Fruit fly (Drosophila melanogaster): ENCODE measurements around the gene Sr-CIV.

Gene Sr-CIV

dm6 chr2L:3559647-3560046 is 35.8 kb upstream of the Sr-CIV start:
- TF ChIP-seq CG31441 (GFP tag; IDR thresholded peaks at IDR 0.05) (0 out of 2 replicates have a peak, but pooled peaks have one; percentile 22), CG1603 (tag; optimal IDR thresholded peaks at IDR 0.05) (peak; percentile 9), dmrt99B (tag; optimal IDR thresholded peaks at IDR 0.05) (peak; percentile 2), CG9932 (GFP tag; IDR thresholded peaks at IDR 0.05) (0 out of 2 replicates have a peak, but pooled peaks have one; percentile 7), Bdp1 (GFP tag; optimal IDR thresholded peaks at IDR 0.05) (no peak), CG15269 (tag; optimal IDR thresholded peaks at IDR 0.05) (peak; percentile 13), Sox102F (GFP tag; optimal IDR thresholded peaks at IDR 0.05) (peak; percentile 33), CG2678 (tag; optimal IDR thresholded peaks at IDR 0.05) (peak; percentile 23), disco-r (GFP tag; optimal IDR thresholded peaks at IDR 0.05) (no peak), PHDP (tag; optimal IDR thresholded peaks at IDR 0.05) (peak; percentile 45), CG8924 (tag; optimal IDR thresholded peaks at IDR 0.05) (no peak), Med (GFP tag) (peak; percentile 5), Nf-YA (GFP tag; IDR thresholded peaks at IDR 0.05) (0 out of 2 replicates have a peak, but pooled peaks have one; percentile 9), CG2712 (tag; optimal IDR thresholded peaks at IDR 0.05) (peak; percentile 27), Usf (GFP tag; optimal IDR thresholded peaks at IDR 0.05) (no peak), Side (GFP tag; optimal IDR thresholded peaks at IDR 0.05) (no peak), Hr51 (GFP tag; optimal IDR thresholded peaks at IDR 0.05) (peak in 1 of 2 experiments; percentile 21), bsh (GFP tag; optimal IDR thresholded peaks at IDR 0.05) (peak in 1 of 2 experiments; percentile 23), hkb (optimal IDR thresholded peaks at IDR 0.05) (no peak), hkb (GFP tag; IDR thresholded peaks at IDR 0.05) (0 out of 2 replicates have a peak, but pooled peaks have one; percentile 42), CG17359 (tag; optimal IDR thresholded peaks at IDR 0.05) (peak; percentile 1), vvl (GFP tag; IDR thresholded peaks at IDR 0.05) (peak; percentile 55), Hmr (GFP tag; optimal IDR thresholded peaks at IDR 0.05) (peak; percentile 2), unpg (GFP tag; optimal IDR thresholded peaks at IDR 0.05) (peak; percentile 31), Sox100B (GFP tag; optimal IDR thresholded peaks at IDR 0.05) (peak; percentile 3), CG18262 (tag; optimal IDR thresholded peaks at IDR 0.05) (peak; percentile 14), CG7928 (GFP tag; optimal IDR thresholded peaks at IDR 0.05) (no peak), knrl (GFP tag; IDR thresholded peaks at IDR 0.05; ENCODE audit: partially characterized antibody) (no peak), zfh2 (GFP tag; optimal IDR thresholded peaks at IDR 0.05) (no peak), tll (GFP tag; optimal IDR thresholded peaks at IDR 0.05) (no peak), Rfx (GFP tag; IDR thresholded peaks at IDR 0.05) (peak; percentile 44; the same call in 1 of the 2 replicates), pan (optimal IDR thresholded peaks at IDR 0.05) (no peak), pan (GFP tag; optimal IDR thresholded peaks at IDR 0.05 in 1 of 2, IDR thresholded peaks at IDR 0.05 in 1 of 2) (peak in 1 of 2 experiments; percentile 44), CG11695 (GFP tag; IDR thresholded peaks at IDR 0.05) (peak; percentile 57; the same call in 1 of the 3 replicates), HLH3B (GFP tag; IDR thresholded peaks at IDR 0.05) (no peak), CG12391 (tag; optimal IDR thresholded peaks at IDR 0.05) (peak; percentile 10), so (GFP tag; IDR thresholded peaks at IDR 0.05) (0 out of 3 replicates have a peak, but pooled peaks have one; percentile 33), Blimp-1 (GFP tag; optimal IDR thresholded peaks at IDR 0.05) (peak; percentile 30), gem (tag; optimal IDR thresholded peaks at IDR 0.05) (peak; percentile 50), CG34224 (GFP tag; IDR thresholded peaks at IDR 0.05; ENCODE audit: partially characterized antibody) (no peak), prd (optimal IDR thresholded peaks at IDR 0.05) (no peak), prd (GFP tag; IDR thresholded peaks at IDR 0.05) (peak; percentile 45; the same call in 2 of the 3 replicates), CG14441 (GFP tag; IDR thresholded peaks at IDR 0.05) (0 out of 2 replicates have a peak, but pooled peaks have one; percentile 25), sens (GFP tag) (peak; percentile 62), gcm (GFP tag; optimal IDR thresholded peaks at IDR 0.05) (peak; percentile 20), CG11504 (tag; optimal IDR thresholded peaks at IDR 0.05) (peak; percentile 7), ci (GFP tag; IDR thresholded peaks at IDR 0.05) (peak; percentile 46; the same call in 1 of the 3 replicates)

Measured in whole organism, embryonic.